Worm (Caenorhabditis elegans) whole organism, midembryonic: Measurements from ENCODE around the gene ZK355.8.

Experiments
- T22C8.4 ChIP-seq: fragments of 200-800 bp; sonication (Bioruptor generic); IDR thresholded peaks from 2 replicates; pipeline ENCODE4 v1.3.6; 2022; ENCODE audit warnings: missing genetic modification characterization, missing compliant biosample characterization
- cog-1 ChIP-seq: sonication (generic microtip); optimal IDR thresholded peaks from 2 replicates; lab custom pipeline; 2016; ENCODE audit warnings: missing genetic modification characterization, missing compliant biosample characterization
- flt-1 ChIP-seq: fragments of 200-800 bp; sonication (Bioruptor generic); IDR thresholded peaks from 2 replicates; pipeline ENCODE4 v1.3.6; 2022; ENCODE audit warnings: missing genetic modification characterization, missing compliant biosample characterization
- klf-2 ChIP-seq: fragments of 200-800 bp; sonication (Bioruptor generic); conservative IDR thresholded peaks from 2 replicates; pipeline ENCODE4 v1.3.6; 2022; ENCODE audit warnings: missing genetic modification reagents, missing genetic modification characterization, missing compliant biosample characterization
- med-1 ChIP-seq: sonication (generic microtip); optimal IDR thresholded peaks from 2 replicates; lab custom pipeline; 2017; ENCODE audit warnings: missing genetic modification characterization, mild to moderate bottlenecking, missing compliant biosample characterization, antibody characterized with exemption, missing genetic modification reagents; ENCODE audit not compliant: insufficient read depth
- ref-1 ChIP-seq: fragments of 200-800 bp; sonication (Bioruptor generic); conservative IDR thresholded peaks from 2 replicates; pipeline ENCODE4 v1.3.6; 2022; ENCODE audit warnings: missing genetic modification reagents, missing genetic modification characterization, missing compliant biosample characterization
- tab-1 ChIP-seq: fragments of 200-800 bp; sonication (Bioruptor generic); IDR thresholded peaks from 2 replicates; pipeline ENCODE4 v1.3.6; 2022; ENCODE audit warnings: missing genetic modification characterization, missing compliant biosample characterization
- ztf-23 ChIP-seq: fragments of 200-800 bp; sonication (Bioruptor generic); IDR thresholded peaks from 2 replicates; pipeline ENCODE4 v1.3.6; 2022; ENCODE audit warnings: missing genetic modification reagents, missing genetic modification characterization, missing compliant biosample characterization
- ztf-29 ChIP-seq: fragments of 200-800 bp; sonication (Bioruptor generic); IDR thresholded peaks from 2 replicates; pipeline ENCODE4 v1.3.6; 2022; ENCODE audit warnings: missing genetic modification reagents, missing genetic modification characterization, missing compliant biosample characterization

Gene ZK355.8

ce11 chrII:2927533-2927932, at the start of gene ZK355.8, which contains the start of gene ZK355.3:
Gene ZK355.8 (plus strand): TSS chrII:2927804.
Gene ZK355.3 (minus strand): TSS chrII:2927633.
- TF ChIP-seq med-1 (GFP tag; lab: Kevin White, UChicago) = no peak
- TF ChIP-seq T22C8.4 (GFP tag; lab: Robert Waterston, UW) = no peak
- no peak for TF ChIP-seq flt-1 (GFP tag; lab: Robert Waterston, UW)
- TF ChIP-seq cog-1 (tag; lab: Kevin White, UChicago) = no peak
- TF ChIP-seq ztf-23 (GFP tag; lab: Robert Waterston, UW) = no peak
- TF ChIP-seq ref-1 (GFP tag; lab: Robert Waterston, UW) = no peak
- no peak for TF ChIP-seq klf-2 (GFP tag; lab: Robert Waterston, UW)

ce11 chrII:2878909-2879308, 48.7 kb upstream of the ZK355.8 start:
- TF ChIP-seq tab-1 (GFP tag; lab: Robert Waterston, UW) (no peak), ref-1 (GFP tag; lab: Robert Waterston, UW) (no peak), cog-1 (tag; lab: Kevin White, UChicago) (no peak), flt-1 (GFP tag; lab: Robert Waterston, UW) (no peak), T22C8.4 (GFP tag; lab: Robert Waterston, UW) (no peak), ztf-29 (GFP tag; lab: Robert Waterston, UW) (no peak), klf-2 (GFP tag; lab: Robert Waterston, UW) (no peak)

ce11 chrII:2881088-2881487, 46.5 kb upstream of the ZK355.8 start:
- no peak for TF ChIP-seq T22C8.4 (GFP tag; lab: Robert Waterston, UW)
- TF ChIP-seq flt-1 (GFP tag; lab: Robert Waterston, UW) = peak; percentile 57

- no peak for TF ChIP-seq med-1 (GFP tag; lab: Kevin White, UChicago)
- no peak for TF ChIP-seq tab-1 (GFP tag; lab: Robert Waterston, UW)
- TF ChIP-seq ztf-23 (GFP tag; lab: Robert Waterston, UW) = no peak
- no peak for TF ChIP-seq cog-1 (tag; lab: Kevin White, UChicago)
Measured at ce11 chrII:2884810-2885209, 42.8 kb upstream of the ZK355.8 start, which contains the start of gene pigw-1. Gene pigw-1 (minus strand): TSS chrII:2884910.

ce11 chrII:2885518-2886449, 41.8 kb upstream of the ZK355.8 start:
- TF ChIP-seq T22C8.4 (GFP tag; lab: Robert Waterston, UW) (peak; percentile 60), ztf-29 (GFP tag; lab: Robert Waterston, UW) (no peak)

- peak; percentile 82 for TF ChIP-seq ztf-23 (GFP tag; lab: Robert Waterston, UW)
- TF ChIP-seq med-1 (GFP tag; lab: Kevin White, UChicago) = no peak
- peak; percentile 93 for TF ChIP-seq T22C8.4 (GFP tag; lab: Robert Waterston, UW)
- TF ChIP-seq cog-1 (tag; lab: Kevin White, UChicago) = peak; percentile 69
- TF ChIP-seq flt-1 (GFP tag; lab: Robert Waterston, UW) = peak; percentile 86
- TF ChIP-seq tab-1 (GFP tag; lab: Robert Waterston, UW) = no peak
- no peak for TF ChIP-seq ref-1 (GFP tag; lab: Robert Waterston, UW)
- no peak for TF ChIP-seq ztf-29 (GFP tag; lab: Robert Waterston, UW)
- peak; percentile 71; the same call in 1 of the 2 replicates for TF ChIP-seq klf-2 (GFP tag; lab: Robert Waterston, UW)
Measured at ce11 chrII:2888957-2889630, 38.5 kb upstream of the ZK355.8 start, which contains the start of gene pinn-1. Gene pinn-1 (minus strand): TSS chrII:2889007.

ce11 chrII:2894295-2894694, 33.3 kb upstream of the ZK355.8 start, which contains the start of gene sqv-2:
Gene sqv-2 (minus strand): TSS chrII:2894395.
- TF ChIP-seq ztf-23 (GFP tag; lab: Robert Waterston, UW) (no peak), tab-1 (GFP tag; lab: Robert Waterston, UW) (no peak), med-1 (GFP tag; lab: Kevin White, UChicago) (no peak), flt-1 (GFP tag; lab: Robert Waterston, UW) (no peak)

- TF ChIP-seq ztf-29 (GFP tag; lab: Robert Waterston, UW) (no peak), cog-1 (tag; lab: Kevin White, UChicago) (no peak), klf-2 (GFP tag; lab: Robert Waterston, UW) (no peak), T22C8.4 (GFP tag; lab: Robert Waterston, UW) (no peak)
Measured at ce11 chrII:2900248-2900647, 27.4 kb upstream of the ZK355.8 start, which contains the start of gene ubc-26. Gene ubc-26 (minus strand): TSS chrII:2900348.

ce11 chrII:2901158-2901557, 26.4 kb upstream of the ZK355.8 start:
- no peak for TF ChIP-seq tab-1 (GFP tag; lab: Robert Waterston, UW)
- TF ChIP-seq T22C8.4 (GFP tag; lab: Robert Waterston, UW) = peak; percentile 61; the same call in 1 of the 2 replicates
- TF ChIP-seq ztf-29 (GFP tag; lab: Robert Waterston, UW) = no peak

ce11 chrII:2903748-2904147, 23.9 kb upstream of the ZK355.8 start:
- no peak for TF ChIP-seq ref-1 (GFP tag; lab: Robert Waterston, UW)
- TF ChIP-seq ztf-23 (GFP tag; lab: Robert Waterston, UW) = no peak
- no peak for TF ChIP-seq T22C8.4 (GFP tag; lab: Robert Waterston, UW)
- no peak for TF ChIP-seq flt-1 (GFP tag; lab: Robert Waterston, UW)
- TF ChIP-seq cog-1 (tag; lab: Kevin White, UChicago) = no peak
- no peak for TF ChIP-seq ztf-29 (GFP tag; lab: Robert Waterston, UW)
- TF ChIP-seq tab-1 (GFP tag; lab: Robert Waterston, UW) = no peak
- TF ChIP-seq med-1 (GFP tag; lab: Kevin White, UChicago) = no peak
- TF ChIP-seq klf-2 (GFP tag; lab: Robert Waterston, UW) = no peak
